Worm (Caenorhabditis elegans) whole organism, young adult: ENCODE measurements around the gene str-180.
A peak's percentile ranks its signal among the peaks of the same experiment; 100 is the strongest.

Experiments used
- B0261.1 ChIP-seq: sonication (generic microtip); optimal IDR thresholded peaks from 2 replicates; lab custom pipeline; 2016; ENCODE audit warnings: mild to moderate bottlenecking, missing genetic modification characterization, moderate library complexity, missing compliant biosample characterization
- C06A6.2 ChIP-seq: fragments of 200-800 bp; sonication (Bioruptor generic); conservative IDR thresholded peaks from 2 replicates; pipeline ENCODE4 v1.3.6; 2022; ENCODE audit warnings: missing genetic modification characterization, missing compliant biosample characterization
- C17E4.6 ChIP-seq: fragments of 200-800 bp; sonication (Bioruptor generic); IDR thresholded peaks from 2 replicates; pipeline ENCODE4 v1.3.6; 2022; ENCODE audit warnings: missing genetic modification reagents, missing genetic modification characterization, missing compliant biosample characterization
- F22D6.2 ChIP-seq: sonication (generic microtip); optimal IDR thresholded peaks from 2 replicates; lab custom pipeline; 2016; ENCODE audit warnings: mild to moderate bottlenecking, missing genetic modification characterization, missing compliant biosample characterization
- F23B12.7 ChIP-seq: sonication (generic microtip); optimal IDR thresholded peaks from 2 replicates; lab custom pipeline; 2017; ENCODE audit warnings: missing genetic modification characterization, mild to moderate bottlenecking, missing compliant biosample characterization, antibody characterized with exemption, moderate library complexity; ENCODE audit not compliant: insufficient read depth
- F33H1.4 ChIP-seq: fragments of 200-800 bp; sonication (Bioruptor generic); IDR thresholded peaks from 2 replicates; pipeline ENCODE4 v1.3.6; 2022; ENCODE audit warnings: missing genetic modification reagents, missing genetic modification characterization, missing compliant biosample characterization
- F37B4.10 ChIP-seq: fragments of 200-800 bp; sonication (Bioruptor generic); IDR thresholded peaks from 2 replicates; pipeline ENCODE4 v1.3.6; 2022; ENCODE audit warnings: missing genetic modification characterization, missing compliant biosample characterization
- F55B11.4 ChIP-seq: sonication (generic microtip); optimal IDR thresholded peaks from 2 replicates; lab custom pipeline; 2016; ENCODE audit warnings: missing compliant biosample characterization, missing genetic modification characterization, borderline replicate concordance; ENCODE audit not compliant: insufficient read depth
- F57C9.4 ChIP-seq: sonication (generic microtip); optimal IDR thresholded peaks from 2 replicates; lab custom pipeline; 2017; ENCODE audit warnings: mild to moderate bottlenecking, missing genetic modification characterization, missing compliant biosample characterization
- Y95B8A.8 ChIP-seq: fragments of 200-800 bp; sonication (Bioruptor generic); IDR thresholded peaks from 2 replicates; pipeline ENCODE4 v1.3.6; 2022; ENCODE audit warnings: missing genetic modification reagents, missing genetic modification characterization, missing compliant biosample characterization
- akir-1 ChIP-seq: fragments of 200-800 bp; sonication (Bioruptor generic); optimal IDR thresholded peaks from 2 replicates; lab custom pipeline; 2018; ENCODE audit warnings: mild to moderate bottlenecking, missing genetic modification characterization, moderate library complexity, missing compliant biosample characterization
- ama-1 ChIP-seq, 3 experiments: fragments of 150-350 bp in 1 of 3; sonication (generic microtip) in 2 of 3; optimal IDR thresholded peaks; 2 replicates each; lab custom pipeline; 2014 to 2018; ENCODE audit warnings: missing biosample characterization in 2 of 3, missing genetic modification characterization in 2 of 3, missing genetic modification reagents in 2 of 3
- aptf-2 ChIP-seq: fragments of 200-800 bp; sonication (Bioruptor generic); conservative IDR thresholded peaks from 2 replicates; pipeline ENCODE4 v1.3.6; 2022; ENCODE audit warnings: missing genetic modification reagents, missing genetic modification characterization, missing compliant biosample characterization
- aptf-3 ChIP-seq: fragments of 200-800 bp; sonication (Bioruptor generic); IDR thresholded peaks from 2 replicates; pipeline ENCODE4 v1.3.6; 2022; ENCODE audit warnings: missing genetic modification characterization, missing compliant biosample characterization
- atf-7 ChIP-seq: sonication (generic microtip); optimal IDR thresholded peaks from 2 replicates; lab custom pipeline; 2017; ENCODE audit warnings: mild to moderate bottlenecking, missing genetic modification characterization, missing compliant biosample characterization
- athp-1 ChIP-seq: sonication (generic microtip); optimal IDR thresholded peaks from 2 replicates; lab custom pipeline; 2017; ENCODE audit warnings: mild to moderate bottlenecking, missing genetic modification characterization, missing compliant biosample characterization
- attf-3 ChIP-seq: fragments of 200-800 bp; sonication (Bioruptor generic); conservative IDR thresholded peaks from 2 replicates; pipeline ENCODE4 v1.3.6; 2022; ENCODE audit warnings: missing genetic modification reagents, missing genetic modification characterization, missing compliant biosample characterization
- cebp-1 ChIP-seq, 2 experiments: fragments of 200-800 bp in 1 of 2; sonication (Bioruptor generic) in 1 of 2; sonication (generic microtip) in 1 of 2; IDR thresholded peaks in 1 of 2; optimal IDR thresholded peaks in 1 of 2; 2 replicates each; pipeline versions ENCODE4 v1.3.6 to Lab custom; 2017 to 2022; ENCODE audit warnings: missing compliant biosample characterization in 2 of 2, missing genetic modification characterization in 2 of 2, mild to moderate bottlenecking in 1 of 2, missing genetic modification reagents in 1 of 2, moderate library complexity in 1 of 2
- cebp-2 ChIP-seq: fragments of 200-800 bp; sonication (Bioruptor generic); IDR thresholded peaks from 2 replicates; pipeline ENCODE4 v1.3.6; 2022; ENCODE audit warnings: missing genetic modification characterization, missing compliant biosample characterization
- ceh-100 ChIP-seq: fragments of 200-800 bp; sonication (Bioruptor generic); IDR thresholded peaks from 2 replicates; pipeline ENCODE4 v1.3.6; 2022; ENCODE audit warnings: missing genetic modification reagents, missing genetic modification characterization, missing compliant biosample characterization
- ceh-40 ChIP-seq: fragments of 200-800 bp; sonication (Bioruptor generic); IDR thresholded peaks from 2 replicates; pipeline ENCODE4 v1.3.6; 2022; ENCODE audit warnings: missing genetic modification characterization, missing compliant biosample characterization
- dpff-1 ChIP-seq: sonication (generic microtip); optimal IDR thresholded peaks from 2 replicates; lab custom pipeline; 2017; ENCODE audit warnings: mild to moderate bottlenecking, missing genetic modification characterization, missing compliant biosample characterization
- dpl-1 ChIP-seq: fragments of 150-350 bp; optimal IDR thresholded peaks from 2 replicates; lab custom pipeline; 2014; ENCODE audit warnings: missing biosample characterization, missing genetic modification reagents, missing genetic modification characterization
- efl-1 ChIP-seq: fragments of 150-350 bp; optimal IDR thresholded peaks from 2 replicates; lab custom pipeline; 2014; ENCODE audit warnings: missing biosample characterization, missing genetic modification reagents, missing genetic modification characterization
- ekl-4 ChIP-seq: fragments of 200-800 bp; sonication (Bioruptor generic); IDR thresholded peaks from 2 replicates; pipeline ENCODE4 v1.3.6; 2022; ENCODE audit warnings: missing genetic modification reagents, missing genetic modification characterization, missing compliant biosample characterization
- ets-4 ChIP-seq: fragments of 200-800 bp; sonication (Bioruptor generic); optimal IDR thresholded peaks from 2 replicates; lab custom pipeline; 2018; ENCODE audit warnings: mild to moderate bottlenecking, missing genetic modification characterization, missing compliant biosample characterization
- fkh-3 ChIP-seq: sonication (generic microtip); optimal IDR thresholded peaks from 2 replicates; lab custom pipeline; 2016; ENCODE audit warnings: mild to moderate bottlenecking, missing genetic modification characterization, missing compliant biosample characterization
- gei-17 ChIP-seq: fragments of 200-800 bp; sonication (Bioruptor generic); optimal IDR thresholded peaks from 2 replicates; lab custom pipeline; 2018; ENCODE audit warnings: mild to moderate bottlenecking, missing genetic modification characterization, missing compliant biosample characterization
- him-1 ChIP-seq: sonication (generic microtip); optimal IDR thresholded peaks from 2 replicates; lab custom pipeline; 2016; ENCODE audit warnings: missing genotype, missing genetic modification reagents, missing genetic modification characterization, missing compliant biosample characterization
- hlh-12 ChIP-seq: sonication (generic microtip); optimal IDR thresholded peaks from 2 replicates; lab custom pipeline; 2016; ENCODE audit warnings: missing genetic modification characterization, missing compliant biosample characterization
- hmg-1.2 ChIP-seq: fragments of 200-800 bp; sonication (Bioruptor generic); IDR thresholded peaks from 2 replicates; pipeline ENCODE4 v1.3.6; 2022; ENCODE audit warnings: missing genetic modification reagents, missing genetic modification characterization, missing compliant biosample characterization
- hrde-1 ChIP-seq: sonication (generic microtip); optimal IDR thresholded peaks from 2 replicates; lab custom pipeline; 2016; ENCODE audit warnings: missing genetic modification characterization, mild to moderate bottlenecking, missing compliant biosample characterization, moderate library complexity, missing genotype, missing genetic modification reagents, borderline replicate concordance
- lin-26 ChIP-seq: fragments of 200-800 bp; sonication (Bioruptor generic); IDR thresholded peaks from 2 replicates; pipeline ENCODE4 v1.3.6; 2022; ENCODE audit warnings: missing genetic modification reagents, missing genetic modification characterization, missing compliant biosample characterization
- lin-35 ChIP-seq, 3 experiments: fragments of 150-350 bp in 2 of 3; sonication (generic microtip) in 1 of 3; optimal IDR thresholded peaks; 2 replicates each; lab custom pipeline; 2014 to 2018; ENCODE audit warnings: missing biosample characterization in 3 of 3, missing genetic modification characterization in 3 of 3, missing genetic modification reagents in 3 of 3
- lin-40 ChIP-seq: sonication (generic microtip); optimal IDR thresholded peaks from 2 replicates; lab custom pipeline; 2016; ENCODE audit warnings: missing genetic modification characterization, mild to moderate bottlenecking, missing compliant biosample characterization, missing genotype, missing genetic modification reagents
- lir-1 ChIP-seq: fragments of 200-800 bp; sonication (Bioruptor generic); conservative IDR thresholded peaks from 2 replicates; pipeline ENCODE4 v1.3.6; 2022; ENCODE audit warnings: missing genetic modification reagents, missing genetic modification characterization, missing compliant biosample characterization
- mes-4 ChIP-seq: sonication (generic microtip); optimal IDR thresholded peaks from 2 replicates; lab custom pipeline; 2016; ENCODE audit warnings: missing genotype, missing genetic modification characterization, missing compliant biosample characterization
- nfyb-1 ChIP-seq: fragments of 200-800 bp; sonication (Bioruptor generic); IDR thresholded peaks from 2 replicates; pipeline ENCODE4 v1.3.6; 2022; ENCODE audit warnings: missing genetic modification reagents, missing genetic modification characterization, missing compliant biosample characterization
- nhr-120 ChIP-seq: fragments of 200-800 bp; sonication (Bioruptor generic); IDR thresholded peaks from 2 replicates; pipeline ENCODE4 v1.3.6; 2022; ENCODE audit warnings: missing genetic modification characterization, missing compliant biosample characterization
- nhr-179 ChIP-seq: sonication (generic microtip); optimal IDR thresholded peaks from 2 replicates; lab custom pipeline; 2016; ENCODE audit warnings: mild to moderate bottlenecking, missing genetic modification characterization, missing compliant biosample characterization
- pha-4 ChIP-seq: fragments of 150-350 bp; sonication (generic microtip); optimal IDR thresholded peaks from 2 replicates; lab custom pipeline; 2014; ENCODE audit warnings: missing biosample characterization, missing genetic modification reagents, missing genetic modification characterization
- rec-8 ChIP-seq, 2 experiments: sonication (generic microtip); optimal IDR thresholded peaks; 2 replicates each; lab custom pipeline; 2016; ENCODE audit warnings: mild to moderate bottlenecking in 2 of 2, missing genetic modification characterization in 2 of 2, missing genetic modification reagents in 2 of 2, missing genotype in 2 of 2, missing biosample characterization in 1 of 2, missing compliant biosample characterization in 1 of 2, moderate library complexity in 1 of 2
- snpc-1.1 ChIP-seq: sonication (generic microtip); optimal IDR thresholded peaks from 2 replicates; lab custom pipeline; 2017; ENCODE audit warnings: missing genetic modification characterization, mild to moderate bottlenecking, missing compliant biosample characterization, antibody characterized with exemption, moderate library complexity, missing genotype, missing genetic modification reagents; ENCODE audit not compliant: insufficient read depth
- snpc-3.4 ChIP-seq: sonication (generic microtip); optimal IDR thresholded peaks from 2 replicates; lab custom pipeline; 2017; ENCODE audit warnings: missing genetic modification characterization, mild to moderate bottlenecking, missing compliant biosample characterization, antibody characterized with exemption, moderate library complexity, missing genotype, missing genetic modification reagents
- snpc-4 ChIP-seq, 5 experiments: fragments of 150-350 bp in 1 of 5; sonication (generic microtip) in 4 of 5; optimal IDR thresholded peaks; 2 replicates each; lab custom pipeline; 2014 to 2018; ENCODE audit warnings: missing genetic modification characterization in 5 of 5, missing biosample characterization in 3 of 5, antibody characterized with exemption in 2 of 5, mild to moderate bottlenecking in 2 of 5, missing compliant biosample characterization in 2 of 5, missing genotype in 2 of 5, moderate library complexity in 2 of 5, missing genetic modification reagents in 1 of 5
- tlf-1 ChIP-seq: fragments of 200-800 bp; sonication (Bioruptor generic); optimal IDR thresholded peaks from 2 replicates; lab custom pipeline; 2018; ENCODE audit warnings: mild to moderate bottlenecking, missing genetic modification characterization, missing compliant biosample characterization
- ztf-6 ChIP-seq: fragments of 200-800 bp; sonication (Bioruptor generic); IDR thresholded peaks from 2 replicates; pipeline ENCODE4 v1.3.6; 2022; ENCODE audit warnings: missing genetic modification reagents, missing genetic modification characterization, missing compliant biosample characterization

Gene str-180

DNA sequence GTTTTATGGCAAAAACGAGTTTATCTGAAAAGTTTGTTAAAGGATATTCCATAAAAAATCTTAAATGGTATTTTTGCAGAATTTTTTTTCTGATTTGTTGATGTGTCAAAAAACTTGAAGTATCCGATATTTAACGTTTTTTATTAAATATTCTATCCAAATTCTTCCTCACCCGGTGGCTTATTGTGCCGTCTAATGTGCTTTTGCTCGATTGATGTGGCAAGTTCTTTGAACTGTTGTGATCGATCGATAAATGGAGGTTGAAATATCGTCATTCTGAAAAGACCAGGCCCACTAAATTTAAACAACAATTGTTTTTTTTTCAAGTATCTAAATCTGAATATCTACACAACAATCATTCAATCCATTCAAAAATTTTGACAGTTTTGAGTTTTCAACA, 13.5 kb downstream of the str-180 start, which contains the start of gene syx-18 (continued):
- TF ChIP-seq dpff-1 (tag; lab: Kevin White, UChicago), result no peak
- no peak for TF ChIP-seq ceh-100 (GFP tag; lab: Robert Waterston, UW)
- TF ChIP-seq cebp-2 (GFP tag; lab: Robert Waterston, UW), result no peak
- TF ChIP-seq him-1 (tag; lab: Kevin White, UChicago), result peak; percentile 11
- peak; percentile 63 for TF ChIP-seq athp-1
- TF ChIP-seq B0261.1 (tag; lab: Kevin White, UChicago), result no peak
- TF ChIP-seq atf-7 (tag; lab: Kevin White, UChicago), result peak; percentile 7
- peak; percentile 18 for TF ChIP-seq ama-1 (optimal IDR thresholded peaks at IDR 0.05; lab: Kevin White, UChicago)
- peak in 1 of 2 experiments; percentile 49 for TF ChIP-seq ama-1 (GFP tag; optimal IDR thresholded peaks at IDR 0.05; lab: Kevin White, UChicago)
- no peak for TF ChIP-seq hrde-1 (tag; lab: Kevin White, UChicago)
- no peak for TF ChIP-seq gei-17 (GFP tag; lab: Kevin White, UChicago)
- TF ChIP-seq snpc-3.4 (tag; lab: Kevin White, UChicago), result no peak
- TF ChIP-seq akir-1 (GFP tag; lab: Kevin White, UChicago), result no peak
- TF ChIP-seq lin-35 (GFP tag; optimal IDR thresholded peaks at IDR 0.05; lab: Kevin White, UChicago), result peak in 2 of 3 experiments; percentile 33 to 43
- TF ChIP-seq hmg-1.2 (GFP tag; lab: Robert Waterston, UW), result no peak
- TF ChIP-seq attf-3 (GFP tag; lab: Robert Waterston, UW), result no peak
- TF ChIP-seq aptf-2 (GFP tag; lab: Robert Waterston, UW), result no peak
- TF ChIP-seq F22D6.2 (tag; lab: Kevin White, UChicago), result no peak
- TF ChIP-seq hlh-12 (tag; lab: Kevin White, UChicago), result no peak
- no peak for TF ChIP-seq lir-1 (GFP tag; lab: Robert Waterston, UW)
- no peak for TF ChIP-seq ztf-6 (GFP tag; lab: Robert Waterston, UW)
- no peak for TF ChIP-seq tlf-1 (GFP tag; lab: Kevin White, UChicago)
- no peak for TF ChIP-seq aptf-3 (GFP tag; lab: Robert Waterston, UW)
- no peak for TF ChIP-seq ceh-40 (GFP tag; lab: Robert Waterston, UW)
- TF ChIP-seq nfyb-1, result no peak; the same call in 1 of the 2 replicates
- TF ChIP-seq ets-4 (GFP tag; lab: Kevin White, UChicago), result no peak
- no peak for TF ChIP-seq pha-4 (tag; lab: Kevin White, UChicago)
- no peak for TF ChIP-seq C17E4.6 (GFP tag; lab: Robert Waterston, UW)
- TF ChIP-seq F57C9.4, result no peak
- no peak for TF ChIP-seq F55B11.4 (tag; lab: Kevin White, UChicago)
- no peak for TF ChIP-seq snpc-1.1
- TF ChIP-seq snpc-4 (GFP tag; optimal IDR thresholded peaks at IDR 0.05; lab: Kevin White, UChicago), result no peak
- peak in 1 of 4 experiments; percentile 11 for TF ChIP-seq snpc-4 (tag; optimal IDR thresholded peaks at IDR 0.05; lab: Kevin White, UChicago)
- TF ChIP-seq efl-1 (GFP tag; lab: Kevin White, UChicago), result no peak
- TF ChIP-seq C06A6.2 (GFP tag; lab: Robert Waterston, UW), result no peak
- no peak for TF ChIP-seq dpl-1 (GFP tag; lab: Kevin White, UChicago)
- TF ChIP-seq lin-26, result no peak
- TF ChIP-seq F23B12.7 (tag; lab: Kevin White, UChicago), result no peak
- no peak for TF ChIP-seq mes-4 (tag; lab: Kevin White, UChicago)
- TF ChIP-seq F33H1.4 (GFP tag; lab: Robert Waterston, UW), result no peak
- TF ChIP-seq Y95B8A.8 (GFP tag; lab: Robert Waterston, UW), result no peak
- no peak for TF ChIP-seq lin-40 (tag; lab: Kevin White, UChicago)
- TF ChIP-seq fkh-3 (tag; lab: Kevin White, UChicago), result no peak
- TF ChIP-seq nhr-120 (GFP tag; lab: Robert Waterston, UW), result no peak
- TF ChIP-seq cebp-1 (GFP tag; IDR thresholded peaks at IDR 0.05; lab: Robert Waterston, UW), result no peak
- peak; percentile 34 for TF ChIP-seq cebp-1 (tag; optimal IDR thresholded peaks at IDR 0.05; lab: Kevin White, UChicago)
- no peak for TF ChIP-seq ekl-4 (GFP tag; lab: Robert Waterston, UW)
- no peak for TF ChIP-seq nhr-179
- TF ChIP-seq rec-8 (tag; optimal IDR thresholded peaks at IDR 0.05; lab: Kevin White, UChicago), result no peak
- no peak for TF ChIP-seq F37B4.10
